Worm (Caenorhabditis elegans) whole organism, L2 larva: ENCODE results near the gene srx-88.

Experiments
- C34F6.9 ChIP-seq: fragments of 150-350 bp; optimal IDR thresholded peaks from 2 replicates; lab custom pipeline; 2014; ENCODE audit warnings: missing biosample characterization, missing genetic modification characterization
- F13H6.1 ChIP-seq: sonication (generic microtip); optimal IDR thresholded peaks from 2 replicates; lab custom pipeline; 2016; ENCODE audit warnings: missing genetic modification characterization, missing compliant biosample characterization
- R02D3.7 ChIP-seq: fragments of 150-350 bp; optimal IDR thresholded peaks from 2 replicates; lab custom pipeline; 2014; ENCODE audit warnings: missing biosample characterization, missing genetic modification characterization
- Y55F3AM.14 ChIP-seq: fragments of 200-800 bp; sonication (Bioruptor generic); optimal IDR thresholded peaks from 2 replicates; lab custom pipeline; 2018; ENCODE audit warnings: mild to moderate bottlenecking, missing genetic modification characterization, missing compliant biosample characterization
- ZK546.5 ChIP-seq: sonication (generic microtip); optimal IDR thresholded peaks from 2 replicates; lab custom pipeline; 2017; ENCODE audit warnings: missing biosample characterization, missing genetic modification characterization
- alr-1 ChIP-seq: fragments of 150-350 bp; optimal IDR thresholded peaks from 2 replicates; lab custom pipeline; 2014; ENCODE audit warnings: missing biosample characterization, missing genetic modification characterization
- aly-2 ChIP-seq: fragments of 150-350 bp; optimal IDR thresholded peaks from 2 replicates; lab custom pipeline; 2014; ENCODE audit warnings: missing biosample characterization, missing genetic modification characterization
- ama-1 ChIP-seq: fragments of 150-350 bp; optimal IDR thresholded peaks from 2 replicates; lab custom pipeline; 2018; ENCODE audit warnings: inconsistent platforms
- blmp-1 ChIP-seq: sonication (generic microtip); optimal IDR thresholded peaks from 2 replicates; lab custom pipeline; 2017; ENCODE audit warnings: missing genetic modification characterization, mild to moderate bottlenecking, missing compliant biosample characterization, antibody characterized with exemption, moderate library complexity; ENCODE audit not compliant: insufficient read depth
- ceh-16 ChIP-seq: fragments of 150-350 bp; optimal IDR thresholded peaks from 2 replicates; lab custom pipeline; 2014; ENCODE audit warnings: missing biosample characterization, missing genetic modification characterization
- ceh-82 ChIP-seq: fragments of 150-350 bp; optimal IDR thresholded peaks from 2 replicates; lab custom pipeline; 2014; ENCODE audit warnings: missing biosample characterization, missing genetic modification characterization
- crh-2 ChIP-seq: sonication (generic microtip); optimal IDR thresholded peaks from 2 replicates; lab custom pipeline; 2017; ENCODE audit warnings: missing biosample characterization, missing genetic modification characterization
- dmd-4 ChIP-seq: sonication (generic microtip); optimal IDR thresholded peaks from 2 replicates; lab custom pipeline; 2017; ENCODE audit warnings: missing biosample characterization, missing genetic modification characterization
- egl-27 ChIP-seq: sonication (generic microtip); optimal IDR thresholded peaks from 3 replicates; lab custom pipeline; 2017; ENCODE audit warnings: missing biosample characterization, missing genetic modification reagents, missing genetic modification characterization
- elt-1 ChIP-seq: fragments of 150-350 bp; optimal IDR thresholded peaks from 2 replicates; lab custom pipeline; 2014; ENCODE audit warnings: missing biosample characterization, missing genetic modification characterization
- elt-3 ChIP-seq: sonication (generic microtip); optimal IDR thresholded peaks from 2 replicates; lab custom pipeline; 2017; ENCODE audit warnings: missing biosample characterization, missing genetic modification characterization
- fos-1 ChIP-seq: fragments of 150-350 bp; optimal IDR thresholded peaks from 2 replicates; lab custom pipeline; 2014; ENCODE audit warnings: missing biosample characterization, missing genetic modification characterization
- gmeb-1 ChIP-seq: fragments of 150-350 bp; optimal IDR thresholded peaks from 2 replicates; lab custom pipeline; 2014; ENCODE audit warnings: missing biosample characterization, missing genetic modification characterization
- lin-11 ChIP-seq: fragments of 150-350 bp; sonication (generic microtip); optimal IDR thresholded peaks from 2 replicates; lab custom pipeline; 2014; ENCODE audit warnings: missing biosample characterization, missing genetic modification characterization, inconsistent platforms, mixed read lengths
- lin-13 ChIP-seq: fragments of 150-350 bp; optimal IDR thresholded peaks from 2 replicates; lab custom pipeline; 2014; ENCODE audit warnings: missing biosample characterization, missing genetic modification reagents, missing genetic modification characterization
- lin-39 ChIP-seq: fragments of 150-350 bp; optimal IDR thresholded peaks from 2 replicates; lab custom pipeline; 2014; ENCODE audit warnings: missing biosample characterization, missing genetic modification reagents, missing genetic modification characterization
- lsy-2 ChIP-seq, 2 experiments: fragments of 150-350 bp in 1 of 2; sonication (generic microtip) in 1 of 2; optimal IDR thresholded peaks; 2 replicates each; lab custom pipeline; 2014 to 2017; ENCODE audit warnings: missing biosample characterization in 2 of 2, missing genetic modification characterization in 2 of 2
- mab-5 ChIP-seq: fragments of 150-350 bp; optimal IDR thresholded peaks from 2 replicates; lab custom pipeline; 2014; ENCODE audit warnings: missing biosample characterization, missing genetic modification characterization
- mbf-1 ChIP-seq: sonication (generic microtip); optimal IDR thresholded peaks from 2 replicates; lab custom pipeline; 2017; ENCODE audit warnings: missing biosample characterization, missing genetic modification characterization
- mdl-1 ChIP-seq, 2 experiments: fragments of 150-350 bp in 1 of 2; sonication (generic microtip) in 1 of 2; optimal IDR thresholded peaks; 2 replicates each; lab custom pipeline; 2017; ENCODE audit warnings: missing biosample characterization in 2 of 2, missing genetic modification characterization in 2 of 2
- nhr-10 ChIP-seq: sonication (generic microtip); optimal IDR thresholded peaks from 2 replicates; lab custom pipeline; 2017; ENCODE audit warnings: missing biosample characterization, missing genetic modification characterization
- nhr-11 ChIP-seq: fragments of 150-350 bp; optimal IDR thresholded peaks from 2 replicates; lab custom pipeline; 2014; ENCODE audit warnings: missing biosample characterization, missing genetic modification characterization
- nhr-12 ChIP-seq: fragments of 150-350 bp; optimal IDR thresholded peaks from 2 replicates; lab custom pipeline; 2014; ENCODE audit warnings: missing biosample characterization, missing genetic modification characterization
- nhr-129 ChIP-seq: fragments of 150-350 bp; optimal IDR thresholded peaks from 2 replicates; lab custom pipeline; 2014; ENCODE audit warnings: missing biosample characterization, missing genetic modification characterization
- nhr-21 ChIP-seq: fragments of 150-350 bp; optimal IDR thresholded peaks from 2 replicates; lab custom pipeline; 2014; ENCODE audit warnings: missing biosample characterization, missing genetic modification characterization
- nhr-23 ChIP-seq: fragments of 150-350 bp; optimal IDR thresholded peaks from 2 replicates; lab custom pipeline; 2014; ENCODE audit warnings: missing biosample characterization, missing genetic modification reagents, missing genetic modification characterization
- nhr-237 ChIP-seq: fragments of 150-350 bp; optimal IDR thresholded peaks from 2 replicates; lab custom pipeline; 2014; ENCODE audit warnings: missing biosample characterization, missing genetic modification characterization
- nhr-25 ChIP-seq: fragments of 150-350 bp; sonication (generic microtip); optimal IDR thresholded peaks from 3 replicates; lab custom pipeline; 2014; ENCODE audit warnings: missing biosample characterization, missing genetic modification characterization
- nhr-6 ChIP-seq: fragments of 150-350 bp; optimal IDR thresholded peaks from 2 replicates; lab custom pipeline; 2014; ENCODE audit warnings: missing biosample characterization, missing genetic modification characterization
- nhr-77 ChIP-seq: fragments of 150-350 bp; optimal IDR thresholded peaks from 2 replicates; lab custom pipeline; 2014; ENCODE audit warnings: missing biosample characterization, missing genetic modification characterization
- peb-1 ChIP-seq: fragments of 150-350 bp; optimal IDR thresholded peaks from 2 replicates; lab custom pipeline; 2014; ENCODE audit warnings: missing biosample characterization, missing genetic modification characterization
- sem-4 ChIP-seq: fragments of 150-350 bp; optimal IDR thresholded peaks from 2 replicates; lab custom pipeline; 2014; ENCODE audit warnings: missing biosample characterization, missing genetic modification reagents, missing genetic modification characterization
- skn-1 ChIP-seq: sonication (generic microtip); optimal IDR thresholded peaks from 2 replicates; lab custom pipeline; 2017; ENCODE audit warnings: missing biosample characterization, missing genetic modification characterization
- sma-3 ChIP-seq: sonication (generic microtip); optimal IDR thresholded peaks from 2 replicates; lab custom pipeline; 2016; ENCODE audit warnings: missing genetic modification reagents, missing genetic modification characterization, missing compliant biosample characterization
- sma-9 ChIP-seq, 2 experiments: fragments of 150-350 bp in 1 of 2; sonication (generic microtip) in 1 of 2; optimal IDR thresholded peaks; 2 replicates each; lab custom pipeline; 2014 to 2016; ENCODE audit warnings: missing genetic modification characterization in 2 of 2, mild to moderate bottlenecking in 1 of 2, missing biosample characterization in 1 of 2, missing compliant biosample characterization in 1 of 2, missing genetic modification reagents in 1 of 2, moderate library complexity in 1 of 2
- snpc-4 ChIP-seq: fragments of 150-350 bp; optimal IDR thresholded peaks from 2 replicates; lab custom pipeline; 2014; ENCODE audit warnings: missing biosample characterization, missing genetic modification characterization
- unc-39 ChIP-seq: fragments of 150-350 bp; optimal IDR thresholded peaks from 2 replicates; lab custom pipeline; 2014; ENCODE audit warnings: missing biosample characterization, missing genetic modification characterization
- unc-55 ChIP-seq: fragments of 150-350 bp; sonication (generic microtip); optimal IDR thresholded peaks from 3 replicates; lab custom pipeline; 2014; ENCODE audit warnings: missing biosample characterization, missing genetic modification reagents, missing genetic modification characterization
- unc-62 ChIP-seq: fragments of 150-350 bp; optimal IDR thresholded peaks from 2 replicates; lab custom pipeline; 2014; ENCODE audit warnings: missing biosample characterization, missing genetic modification reagents, missing genetic modification characterization
- zag-1 ChIP-seq: fragments of 150-350 bp; optimal IDR thresholded peaks from 2 replicates; lab custom pipeline; 2014; ENCODE audit warnings: missing biosample characterization, missing genetic modification characterization
- ztf-1 ChIP-seq: fragments of 200-800 bp; sonication (Bioruptor generic); conservative IDR thresholded peaks from 2 replicates; pipeline ENCODE4 v1.3.6; 2022; ENCODE audit warnings: missing genetic modification characterization, missing compliant biosample characterization
- ztf-11 ChIP-seq: sonication (generic microtip); optimal IDR thresholded peaks from 2 replicates; lab custom pipeline; 2017; ENCODE audit warnings: missing biosample characterization, missing genetic modification characterization
- ztf-4 ChIP-seq: fragments of 150-350 bp; optimal IDR thresholded peaks from 2 replicates; lab custom pipeline; 2014; ENCODE audit warnings: missing biosample characterization, missing genetic modification characterization

srx-88 gene

DNA sequence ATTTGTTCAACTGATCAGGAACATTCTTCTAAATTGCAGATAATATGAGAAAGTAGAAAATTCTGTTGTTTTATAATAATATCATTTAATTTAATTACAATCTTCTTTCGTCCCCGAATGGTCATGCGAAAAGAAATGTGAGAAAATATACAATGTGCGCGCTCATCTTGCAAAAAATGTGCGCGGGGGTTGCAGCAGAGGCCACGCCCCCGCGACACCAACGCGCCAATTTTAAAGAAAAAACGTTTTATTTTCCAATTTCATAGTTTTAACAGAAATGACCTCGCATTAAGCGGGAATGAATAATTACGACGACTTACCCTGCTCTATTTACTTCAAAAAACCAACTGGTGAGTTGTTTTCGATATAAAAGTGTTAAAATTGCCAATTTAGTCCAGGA is 27.2 kb downstream of the srx-88 start, which contains the start of gene sas-5:
Gene sas-5, plus strand, starts transcription at position 257 of the 400 bp plus-strand sequence.
- no peak for TF ChIP-seq peb-1 (tag; lab: Kevin White, UChicago)
- TF ChIP-seq ZK546.5 (tag; lab: Kevin White, UChicago), result no peak
- no peak for TF ChIP-seq lin-39 (tag; lab: Kevin White, UChicago)
- TF ChIP-seq ama-1 (lab: Kevin White, UChicago), result no peak
- TF ChIP-seq aly-2, result no peak
- TF ChIP-seq unc-62 (GFP tag; lab: Kevin White, UChicago), result no peak
- peak; percentile 92 for TF ChIP-seq gmeb-1 (tag; lab: Kevin White, UChicago)
- TF ChIP-seq dmd-4 (tag; lab: Kevin White, UChicago), result no peak
- TF ChIP-seq elt-1, result no peak
- TF ChIP-seq blmp-1 (tag; lab: Kevin White, UChicago), result peak; percentile 17
- TF ChIP-seq alr-1 (tag; lab: Kevin White, UChicago), result no peak
- no peak for TF ChIP-seq ztf-11 (tag; lab: Kevin White, UChicago)
- no peak for TF ChIP-seq R02D3.7 (tag; lab: Kevin White, UChicago)
- peak; percentile 32 for TF ChIP-seq nhr-6 (tag; lab: Kevin White, UChicago)
- TF ChIP-seq zag-1 (tag; lab: Kevin White, UChicago), result no peak
- no peak for TF ChIP-seq egl-27 (tag; lab: Kevin White, UChicago)
- no peak for TF ChIP-seq ztf-1 (GFP tag; lab: Robert Waterston, UW)
- peak; percentile 57 for TF ChIP-seq lin-13 (GFP tag; lab: Kevin White, UChicago)
- no peak for TF ChIP-seq elt-3 (tag; lab: Kevin White, UChicago)
- TF ChIP-seq mbf-1, result no peak
- TF ChIP-seq C34F6.9 (tag; lab: Kevin White, UChicago), result peak; percentile 55
- peak; percentile 58 for TF ChIP-seq ceh-16 (tag; lab: Kevin White, UChicago)
- TF ChIP-seq ztf-4 (tag; lab: Kevin White, UChicago), result peak; percentile 42
- TF ChIP-seq snpc-4 (tag; lab: Kevin White, UChicago), result peak; percentile 62
- TF ChIP-seq nhr-12, result no peak
- TF ChIP-seq ceh-82 (tag; lab: Kevin White, UChicago), result peak; percentile 85
- TF ChIP-seq mdl-1 (tag; optimal IDR thresholded peaks at IDR 0.05; lab: Kevin White, UChicago), result no peak
- peak; percentile 71 for TF ChIP-seq lin-11 (tag; lab: Kevin White, UChicago)
- TF ChIP-seq fos-1 (tag; lab: Kevin White, UChicago), result peak; percentile 32
- no peak for TF ChIP-seq nhr-237
- TF ChIP-seq sma-9 (GFP tag; optimal IDR thresholded peaks at IDR 0.05; lab: Kevin White, UChicago), result peak; percentile 92
- no peak for TF ChIP-seq sma-9 (tag; optimal IDR thresholded peaks at IDR 0.05; lab: Kevin White, UChicago)
- TF ChIP-seq nhr-77 (tag; lab: Kevin White, UChicago), result no peak
- TF ChIP-seq crh-2, result peak; percentile 73
- no peak for TF ChIP-seq Y55F3AM.14 (GFP tag; lab: Kevin White, UChicago)
- peak; percentile 53 for TF ChIP-seq sem-4 (tag; lab: Kevin White, UChicago)
- peak; percentile 55 for TF ChIP-seq nhr-129 (tag; lab: Kevin White, UChicago)
- TF ChIP-seq unc-55 (GFP tag; lab: Kevin White, UChicago), result peak; percentile 86
- TF ChIP-seq nhr-11 (tag; lab: Kevin White, UChicago), result no peak
- peak; percentile 53 for TF ChIP-seq mab-5 (tag; lab: Kevin White, UChicago)
- TF ChIP-seq nhr-10, result no peak
- peak; percentile 75 for TF ChIP-seq sma-3
- TF ChIP-seq nhr-21 (tag; lab: Kevin White, UChicago), result peak; percentile 33
- no peak for TF ChIP-seq skn-1 (tag; lab: Kevin White, UChicago)
- peak; percentile 51 to 75 for TF ChIP-seq lsy-2 (tag; optimal IDR thresholded peaks at IDR 0.05; lab: Kevin White, UChicago)
- TF ChIP-seq nhr-23 (tag; lab: Kevin White, UChicago), result no peak
- TF ChIP-seq nhr-25 (tag; lab: Kevin White, UChicago), result peak; percentile 76
- TF ChIP-seq F13H6.1, result peak; percentile 56
- no peak for TF ChIP-seq unc-39 (tag; lab: Kevin White, UChicago)
